Fruit fly (Drosophila melanogaster) whole organism, larva: ENCODE measurements around the gene Ets97D.

ENCODE experiments used
- noc ChIP-seq: fragments of 200-800 bp; sonication (Bioruptor generic); optimal IDR thresholded peaks from 3 replicates; lab custom pipeline; 2019; ENCODE audit warnings: missing biosample characterization, mild to moderate bottlenecking, missing genetic modification characterization, moderate library complexity

Gene Ets97D

DNA sequence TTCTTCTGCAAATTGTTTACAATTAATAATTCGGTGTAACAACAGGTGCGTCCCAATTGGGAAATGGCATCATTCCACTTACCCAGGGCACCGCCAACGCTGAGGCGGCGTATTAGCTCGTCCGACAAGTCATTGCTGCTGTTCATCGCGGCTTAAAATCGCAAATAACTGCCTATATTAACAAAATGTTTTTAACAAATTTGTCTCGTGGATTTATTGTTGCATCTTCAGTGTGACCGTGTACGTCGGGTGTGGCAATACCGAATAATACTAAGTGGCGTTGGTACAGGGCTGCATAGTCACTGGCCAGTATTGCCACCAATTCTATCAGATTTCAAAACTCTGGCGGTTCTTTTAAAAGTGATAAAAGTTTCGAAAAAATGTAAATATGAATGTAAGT is at the start of gene Ets97D:
Gene Ets97D (minus strand): TSS at position 272 of the 400 bp plus-strand sequence.
- no peak for TF ChIP-seq noc (tag; lab: Kevin White, UChicago)

DNA sequence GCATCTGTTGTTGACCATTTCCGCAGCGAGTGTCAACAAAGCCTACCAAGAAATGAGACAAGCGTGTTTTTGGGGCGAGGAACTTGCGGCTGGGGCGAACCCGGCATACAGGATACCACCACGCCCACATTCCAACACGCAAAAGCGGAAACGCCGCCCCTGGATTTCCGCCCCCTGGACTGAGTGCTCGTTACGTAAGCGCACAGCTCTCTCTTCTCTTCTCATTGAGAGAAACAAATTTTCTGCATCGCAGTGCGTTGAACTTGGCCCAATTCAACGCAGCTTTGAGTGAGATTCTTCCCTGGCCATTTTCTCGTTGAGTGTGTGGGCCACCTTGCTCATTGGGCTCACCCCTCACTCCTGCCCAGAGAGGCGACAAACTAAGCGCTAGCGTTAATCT is 47.8 kb upstream of the Ets97D start:
- TF ChIP-seq noc (tag; lab: Kevin White, UChicago): no peak

DNA sequence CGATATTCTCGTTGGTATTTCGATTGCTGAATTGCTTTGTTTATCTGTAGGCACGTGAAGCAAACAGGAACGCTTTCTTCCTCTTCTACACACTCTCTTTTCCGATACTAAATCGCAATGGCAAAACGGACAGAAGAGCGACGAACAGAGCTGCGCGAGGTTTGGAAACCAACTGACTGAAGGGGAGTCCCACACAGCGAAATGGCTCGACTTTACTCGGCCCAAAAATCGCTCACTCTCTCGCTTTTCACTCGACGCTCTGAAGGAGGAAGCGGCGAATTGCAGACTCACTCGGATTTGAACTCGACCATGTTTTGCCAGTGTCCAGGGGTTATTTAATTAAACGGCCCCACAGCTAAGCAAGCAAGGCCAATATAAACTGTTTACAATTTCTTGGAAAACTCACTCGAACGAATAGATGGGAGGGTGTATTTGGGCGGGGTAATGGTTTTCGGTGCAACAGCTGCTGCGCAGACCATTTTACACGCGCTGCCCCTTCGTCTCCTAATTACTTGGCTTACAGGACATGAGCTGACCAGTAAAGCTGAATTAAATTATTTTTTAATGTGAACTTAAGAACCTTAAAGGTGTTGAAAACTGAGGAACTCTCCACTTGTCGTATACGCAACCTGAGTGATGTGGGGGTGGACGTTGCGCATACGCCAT is 45.8 kb upstream of the Ets97D start, which contains the start of gene CG6330:
Gene CG6330 (minus strand): TSS at position 178 of the 666 bp plus-strand sequence.
- TF ChIP-seq noc (tag; lab: Kevin White, UChicago): no peak

DNA sequence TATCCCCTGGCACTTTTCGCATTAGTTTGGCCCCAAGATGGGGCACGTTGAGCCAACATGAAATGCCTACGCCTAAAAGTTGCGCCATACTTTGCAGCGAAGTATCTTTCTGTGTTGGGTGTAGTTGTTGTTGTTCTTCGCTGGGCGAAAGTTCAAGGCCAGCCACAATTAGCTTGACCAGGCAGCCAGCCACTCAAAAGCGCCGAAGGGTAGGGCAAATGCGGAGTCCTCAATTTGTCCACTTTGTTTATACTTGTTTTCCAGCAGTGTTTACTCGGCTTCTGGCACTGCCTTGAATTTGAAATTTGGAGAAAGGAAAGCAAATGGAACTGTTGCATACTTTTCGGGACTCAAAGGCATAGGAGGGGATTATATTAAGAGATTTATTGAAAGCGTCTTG is 44.4 kb upstream of the Ets97D start:
- TF ChIP-seq noc (tag; lab: Kevin White, UChicago): no peak

DNA sequence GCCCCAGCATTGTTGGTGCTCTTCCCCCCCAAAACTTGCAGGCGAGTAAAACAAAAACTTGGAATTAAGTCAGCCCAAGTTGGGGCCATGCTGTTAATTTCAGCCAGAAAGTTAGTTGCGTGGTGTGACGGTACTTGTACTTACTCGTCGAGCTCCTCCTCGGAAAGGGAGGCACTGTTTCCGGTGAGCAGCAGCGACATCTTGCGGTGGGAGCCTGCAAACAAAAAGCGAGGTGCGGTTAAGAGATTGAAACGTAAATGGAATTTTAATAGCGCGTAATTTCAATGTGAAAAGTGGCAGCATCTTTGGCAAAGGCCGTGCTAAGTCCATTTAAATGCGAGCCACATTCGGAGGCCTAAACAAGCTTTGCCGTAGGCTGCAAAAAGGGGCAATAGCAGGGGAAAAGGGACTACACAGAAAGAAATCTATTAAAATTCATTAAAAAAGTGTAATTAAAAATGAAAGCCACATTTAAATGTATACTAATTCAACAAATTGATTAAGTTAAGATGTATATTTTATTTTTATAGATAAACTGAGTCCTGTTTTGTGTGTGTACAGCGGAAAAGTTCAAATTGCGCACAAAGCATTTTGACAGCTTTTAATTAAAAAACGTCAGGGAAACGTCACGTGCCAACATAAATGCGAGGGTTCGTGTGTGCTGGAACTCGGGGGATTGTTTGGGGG is 43.8 kb upstream of the Ets97D start:
- TF ChIP-seq noc (tag; lab: Kevin White, UChicago): no peak

DNA sequence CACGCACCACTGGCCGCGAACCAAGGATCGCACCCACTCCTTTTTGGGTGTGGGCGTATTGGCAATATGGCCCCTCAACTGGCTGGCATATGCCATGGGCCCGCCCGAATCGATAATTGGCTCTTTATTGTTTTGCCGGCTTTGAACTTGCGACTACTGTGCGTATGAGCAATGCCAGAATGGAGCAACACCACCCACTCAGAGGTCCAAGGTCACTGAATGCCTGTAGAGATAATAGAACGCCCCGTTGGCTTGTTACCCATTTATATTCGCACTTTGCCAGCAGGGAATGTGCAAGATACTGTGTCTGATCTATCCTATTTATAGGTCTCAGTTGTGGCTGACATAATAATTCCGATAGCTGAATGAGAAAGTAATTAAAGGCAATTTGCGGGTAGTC is 42.8 kb upstream of the Ets97D start:
- TF ChIP-seq noc (tag; lab: Kevin White, UChicago): no peak

DNA sequence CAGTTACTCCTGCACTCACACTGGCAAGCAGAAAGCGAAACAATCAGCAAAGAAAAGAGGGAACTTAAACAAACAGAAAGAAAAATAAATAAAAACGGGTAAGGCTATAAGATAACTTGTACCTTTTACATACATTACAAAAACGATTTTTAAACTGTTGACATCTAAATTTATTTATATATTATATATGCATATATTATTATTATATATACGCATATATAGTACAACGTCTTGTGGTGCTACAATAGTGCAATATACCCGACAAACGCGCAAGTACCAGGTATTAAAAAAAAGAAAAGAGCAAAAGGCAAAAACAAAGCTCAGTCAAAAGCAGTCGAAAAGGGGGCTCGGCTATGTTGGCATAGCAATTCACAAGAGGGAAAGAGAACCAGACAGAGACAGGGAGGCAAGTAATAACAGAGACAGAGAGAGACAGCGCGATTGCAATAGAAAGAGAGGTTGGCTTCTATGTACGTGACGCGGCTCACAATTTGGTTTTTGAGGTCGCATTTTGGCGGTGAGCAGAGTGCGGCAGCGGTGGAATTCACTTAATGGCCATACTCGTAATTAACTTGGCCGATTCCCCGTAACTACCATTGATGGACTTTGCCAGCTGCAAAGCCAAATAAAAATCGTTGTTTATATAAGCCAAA is 41.5 kb upstream of the Ets97D start:
- TF ChIP-seq noc (tag; lab: Kevin White, UChicago): peak; percentile 64

DNA sequence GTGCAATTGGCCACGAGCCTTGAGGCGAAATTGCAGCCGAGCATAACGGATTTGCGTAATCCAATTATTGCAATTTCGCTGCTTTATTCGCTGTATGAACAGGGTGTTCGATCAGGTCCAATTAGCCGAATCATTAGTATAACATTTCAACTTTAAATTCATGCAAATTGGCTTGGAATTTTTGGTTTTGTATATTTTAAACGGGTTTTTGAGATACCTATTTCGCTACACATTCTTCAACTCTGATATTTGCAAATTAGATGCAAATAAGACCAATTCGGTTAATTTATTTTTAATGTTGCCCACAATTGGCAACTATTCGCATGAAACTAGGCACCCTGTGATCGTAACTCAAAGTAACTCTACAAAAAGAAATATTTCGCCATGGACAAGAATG is 40.8 kb upstream of the Ets97D start:
- TF ChIP-seq noc (tag; lab: Kevin White, UChicago): peak; percentile 61

DNA sequence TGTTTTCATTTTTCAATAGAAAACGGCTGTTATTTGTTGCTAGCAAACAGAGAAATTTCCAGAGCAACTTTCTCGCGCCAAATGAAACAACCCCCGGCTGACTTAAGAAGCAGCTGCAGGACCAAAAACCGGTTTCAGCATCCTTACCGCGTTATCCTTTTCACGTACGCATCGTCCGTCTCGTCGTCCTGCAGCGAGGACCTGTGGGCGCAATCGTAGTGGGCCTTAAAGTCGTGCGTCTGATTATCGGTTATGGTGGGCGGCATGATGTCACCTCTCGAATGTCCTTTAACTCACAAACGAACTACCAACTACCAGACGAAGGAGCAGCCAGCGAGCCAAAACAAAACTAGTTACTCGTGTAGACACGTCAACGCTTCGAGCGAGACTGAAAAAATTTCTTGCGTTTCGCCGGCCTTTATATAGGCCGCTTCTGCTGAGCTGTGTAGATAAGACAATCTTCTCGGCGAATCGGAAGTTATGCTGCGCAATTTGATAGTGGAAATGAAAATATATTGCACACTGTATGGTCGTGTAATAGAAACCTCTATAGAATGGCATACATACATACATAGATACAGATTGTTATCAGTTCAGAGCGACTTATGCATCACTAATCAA is 40.3 kb upstream of the Ets97D start:
- no peak for TF ChIP-seq noc (tag; lab: Kevin White, UChicago)

DNA sequence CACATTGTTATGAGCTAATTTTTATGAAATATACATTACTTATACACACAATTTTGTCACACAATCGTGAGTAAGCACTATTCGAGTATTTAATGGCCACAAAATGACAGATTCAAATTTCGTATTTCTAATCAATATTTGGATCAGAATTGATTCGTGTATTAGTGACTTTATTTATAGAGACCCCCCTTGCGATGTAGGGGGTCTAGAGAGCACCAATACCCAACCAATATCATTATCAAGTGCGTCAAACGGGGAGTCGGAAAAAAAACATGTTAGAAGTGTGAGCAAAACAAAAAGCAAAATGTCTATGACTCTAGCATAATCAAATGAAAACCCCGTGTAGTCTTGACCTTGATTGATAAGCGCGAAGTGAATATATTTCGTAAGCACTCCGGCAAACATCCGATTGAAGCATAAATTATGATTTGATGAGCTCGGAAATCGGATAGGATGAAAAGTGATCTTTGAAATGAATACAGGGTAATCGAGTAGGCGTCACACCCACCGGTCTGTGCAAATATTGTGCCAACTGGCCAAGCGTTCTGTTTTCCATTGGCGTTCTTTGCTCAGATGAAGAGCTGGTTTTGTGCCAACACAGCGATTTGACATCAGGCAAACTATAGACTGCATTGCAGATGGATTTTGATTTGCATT is 39.6 kb upstream of the Ets97D start:
- peak; percentile 74 for TF ChIP-seq noc (tag; lab: Kevin White, UChicago)

DNA sequence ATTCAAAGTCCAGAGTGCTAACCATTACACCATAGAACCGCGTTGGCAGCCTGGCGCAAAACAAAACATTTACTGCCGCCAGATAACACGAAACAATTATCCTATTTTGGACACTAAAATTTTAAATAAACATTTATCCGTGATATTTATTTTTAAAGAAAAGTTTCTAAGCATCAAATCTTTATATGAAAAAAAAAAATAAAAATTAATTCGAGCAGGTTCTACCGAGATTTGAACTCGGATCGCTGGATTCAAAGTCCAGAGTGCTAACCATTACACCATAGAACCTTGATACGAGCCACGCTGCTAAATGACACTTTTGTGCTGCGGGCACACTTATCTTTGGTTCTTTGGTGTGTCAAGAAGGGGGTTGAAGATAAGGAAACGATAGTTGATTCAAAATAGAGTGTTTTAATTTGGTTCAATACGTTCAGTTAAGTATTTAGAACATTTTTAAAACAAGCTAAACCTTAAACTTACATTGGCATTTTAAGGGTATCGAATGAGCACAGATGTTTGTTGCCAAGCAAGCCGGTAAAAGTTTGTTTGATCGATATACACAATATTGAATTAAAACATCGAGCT is 34.7 kb upstream of the Ets97D start, which contains the start of gene Spag1:
Gene Spag1 (plus strand): TSS at position 535 of the 585 bp plus-strand sequence.
- TF ChIP-seq noc (tag; lab: Kevin White, UChicago): peak; percentile 54

DNA sequence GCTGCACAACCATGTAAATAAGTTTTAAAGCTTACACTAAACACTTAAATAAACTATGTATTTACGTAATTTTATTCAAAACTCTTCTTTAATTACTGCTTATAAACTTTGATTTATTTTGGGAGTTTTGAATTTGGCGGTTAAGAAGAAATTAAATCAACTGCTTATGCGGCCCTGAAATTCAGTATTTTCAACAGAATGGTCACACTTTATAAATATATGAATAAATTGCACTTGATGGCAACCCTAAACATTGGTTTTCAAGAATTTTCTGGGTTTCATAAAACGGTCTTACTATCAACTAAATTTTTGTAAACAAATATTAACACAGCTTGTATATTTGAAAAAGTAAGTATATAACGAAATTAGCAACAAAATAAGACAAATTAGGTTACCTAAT is 32.5 kb upstream of the Ets97D start, which contains the start of gene CG14252:
Gene CG14252 (plus strand): TSS at position 302 of the 400 bp plus-strand sequence.
- TF ChIP-seq noc (tag; lab: Kevin White, UChicago): no peak

DNA sequence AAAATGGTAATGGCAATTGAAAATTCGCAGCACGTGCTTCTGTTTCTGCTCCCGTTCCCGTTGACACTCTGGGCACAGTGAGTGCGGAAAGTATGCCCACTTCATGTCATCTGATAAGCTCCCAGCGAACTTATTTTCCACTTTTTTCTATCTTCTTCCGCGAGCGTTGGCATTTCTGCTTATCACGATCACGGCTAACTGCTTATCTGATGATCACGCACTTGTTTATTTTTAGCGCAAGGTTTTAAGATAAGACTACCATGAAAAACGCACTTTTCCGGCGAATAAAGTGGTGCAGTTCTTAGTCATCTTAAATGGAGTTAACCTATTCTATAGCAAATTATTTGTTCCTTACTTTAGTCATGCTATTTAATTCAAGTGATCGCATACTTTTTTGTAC is 24.7 kb upstream of the Ets97D start:
- TF ChIP-seq noc (tag; lab: Kevin White, UChicago): peak; percentile 68

DNA sequence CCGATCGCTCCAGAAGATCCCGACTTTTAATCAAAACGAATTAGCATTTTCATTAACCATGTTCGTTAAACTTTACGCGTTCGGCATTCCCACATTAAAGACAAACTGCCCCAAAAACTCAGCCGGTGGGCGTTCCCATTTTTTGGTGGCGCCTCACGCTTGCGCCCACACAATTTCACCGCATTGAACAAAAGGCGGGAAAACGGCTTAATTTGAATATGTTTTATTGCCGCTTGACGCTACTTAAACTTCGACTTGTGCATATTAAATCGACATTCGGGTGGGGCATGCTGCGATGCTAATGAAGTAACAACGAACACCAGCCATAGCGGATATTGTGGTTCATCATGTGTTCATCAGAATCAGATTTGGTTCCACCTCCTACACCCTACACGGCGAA is 23.8 kb upstream of the Ets97D start:
- no peak for TF ChIP-seq noc (tag; lab: Kevin White, UChicago)

DNA sequence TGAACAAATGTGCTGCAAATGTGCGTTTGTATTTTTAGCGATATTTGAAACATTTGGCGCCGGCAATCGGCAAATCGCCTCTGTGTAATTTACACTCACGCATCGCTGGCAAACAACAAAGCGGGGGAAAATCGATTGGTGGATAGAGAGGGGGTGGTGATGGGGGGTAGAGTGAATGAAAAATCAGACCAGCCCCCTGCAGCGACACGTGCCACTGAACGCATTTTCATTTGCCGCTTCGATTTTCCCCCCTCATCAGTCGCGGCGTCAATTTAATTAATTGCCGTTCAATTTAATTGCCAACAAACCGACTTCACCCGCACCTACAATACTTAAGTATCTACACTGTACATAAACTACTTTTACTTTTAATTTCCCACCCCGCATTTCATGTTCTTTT is 22.7 kb upstream of the Ets97D start:
- TF ChIP-seq noc (tag; lab: Kevin White, UChicago): no peak
